Worm (Caenorhabditis elegans) whole organism, young adult: ENCODE data around the gene let-19.

Source experiments
- F33H1.4 ChIP-seq: fragments of 200-800 bp; sonication (Bioruptor generic); IDR thresholded peaks from 2 replicates; pipeline ENCODE4 v1.3.6; 2022; ENCODE audit warnings: missing genetic modification reagents, missing genetic modification characterization, missing compliant biosample characterization
- F49E8.2 ChIP-seq: sonication (generic microtip); optimal IDR thresholded peaks from 3 replicates; lab custom pipeline; 2017; ENCODE audit warnings: missing genetic modification characterization, mild to moderate bottlenecking, missing compliant biosample characterization, antibody characterized with exemption, moderate library complexity; ENCODE audit not compliant: insufficient read depth
- K11D2.4 ChIP-seq: fragments of 200-800 bp; sonication (Bioruptor generic); IDR thresholded peaks from 2 replicates; pipeline ENCODE4 v1.3.6; 2022; ENCODE audit warnings: missing genetic modification reagents, missing genetic modification characterization, missing compliant biosample characterization
- T07F8.4 ChIP-seq: sonication (generic microtip); optimal IDR thresholded peaks from 2 replicates; lab custom pipeline; 2016; ENCODE audit warnings: mild to moderate bottlenecking, missing genetic modification characterization, moderate library complexity, missing compliant biosample characterization
- Y53G8AR.9 ChIP-seq: fragments of 200-800 bp; sonication (Bioruptor generic); conservative IDR thresholded peaks from 2 replicates; pipeline ENCODE4 v1.3.6; 2022; ENCODE audit warnings: missing genetic modification reagents, missing genetic modification characterization, missing compliant biosample characterization
- Y95B8A.8 ChIP-seq: fragments of 200-800 bp; sonication (Bioruptor generic); IDR thresholded peaks from 2 replicates; pipeline ENCODE4 v1.3.6; 2022; ENCODE audit warnings: missing genetic modification reagents, missing genetic modification characterization, missing compliant biosample characterization
- ama-1 ChIP-seq, 3 experiments: fragments of 150-350 bp in 1 of 3; sonication (generic microtip) in 2 of 3; optimal IDR thresholded peaks; 2 replicates each; lab custom pipeline; 2014 to 2018; ENCODE audit warnings: missing biosample characterization in 2 of 3, missing genetic modification characterization in 2 of 3, missing genetic modification reagents in 2 of 3
- him-1 ChIP-seq: sonication (generic microtip); optimal IDR thresholded peaks from 2 replicates; lab custom pipeline; 2016; ENCODE audit warnings: missing genotype, missing genetic modification reagents, missing genetic modification characterization, missing compliant biosample characterization
- hmg-20 ChIP-seq: fragments of 200-800 bp; sonication (Bioruptor generic); IDR thresholded peaks from 2 replicates; pipeline ENCODE4 v1.3.6; 2022; ENCODE audit warnings: missing genetic modification reagents, missing genetic modification characterization, missing compliant biosample characterization
- madf-10 ChIP-seq: sonication (generic microtip); optimal IDR thresholded peaks from 2 replicates; lab custom pipeline; 2016; ENCODE audit warnings: mild to moderate bottlenecking, missing genetic modification characterization, missing compliant biosample characterization
- madf-8 ChIP-seq: fragments of 200-800 bp; sonication (Bioruptor generic); conservative IDR thresholded peaks from 2 replicates; pipeline ENCODE4 v1.3.6; 2022; ENCODE audit warnings: missing genetic modification reagents, missing genetic modification characterization, missing compliant biosample characterization
- pha-4 ChIP-seq: fragments of 150-350 bp; sonication (generic microtip); optimal IDR thresholded peaks from 2 replicates; lab custom pipeline; 2014; ENCODE audit warnings: missing biosample characterization, missing genetic modification reagents, missing genetic modification characterization
- snpc-4 ChIP-seq, 5 experiments: fragments of 150-350 bp in 1 of 5; sonication (generic microtip) in 4 of 5; optimal IDR thresholded peaks; 2 replicates each; lab custom pipeline; 2014 to 2018; ENCODE audit warnings: missing genetic modification characterization in 5 of 5, missing biosample characterization in 3 of 5, antibody characterized with exemption in 2 of 5, mild to moderate bottlenecking in 2 of 5, missing compliant biosample characterization in 2 of 5, missing genotype in 2 of 5, moderate library complexity in 2 of 5, missing genetic modification reagents in 1 of 5

ce11 chrII:8821140-8821595, 50.4 kb downstream of the let-19 start, which contains the start of gene F46C5.1:
- TF ChIP-seq ama-1 (optimal IDR thresholded peaks at IDR 0.05; lab: Kevin White, UChicago) (no peak), ama-1 (GFP tag; optimal IDR thresholded peaks at IDR 0.05; lab: Kevin White, UChicago) (no peak), K11D2.4 (GFP tag; lab: Robert Waterston, UW) (no peak), F49E8.2 (tag; lab: Kevin White, UChicago) (no peak), snpc-4 (GFP tag; optimal IDR thresholded peaks at IDR 0.05; lab: Kevin White, UChicago) (no peak), snpc-4 (tag; optimal IDR thresholded peaks at IDR 0.05; lab: Kevin White, UChicago) (no peak), madf-8 (GFP tag; lab: Robert Waterston, UW) (no peak), T07F8.4 (tag; lab: Kevin White, UChicago) (no peak), madf-10 (tag; lab: Kevin White, UChicago) (no peak), F33H1.4 (GFP tag; lab: Robert Waterston, UW) (no peak), him-1 (tag; lab: Kevin White, UChicago) (no peak), Y95B8A.8 (GFP tag; lab: Robert Waterston, UW) (no peak), Y53G8AR.9 (GFP tag; lab: Robert Waterston, UW) (no peak), pha-4 (no peak), hmg-20 (no peak)
